Fruit fly (Drosophila melanogaster): ENCODE data around the gene psh.
A peak's percentile ranks its signal among the peaks of the same experiment; 100 is the strongest.

Gene psh

dm6 chrX:18509430-18509829 is 22.7 kb upstream of the psh start:
- no peak for TF ChIP-seq CG17801 (GFP tag; optimal IDR thresholded peaks at IDR 0.05; ENCODE audit: partially characterized antibody)

dm6 chrX:18508565-18508964 is 21.8 kb upstream of the psh start:
- TF ChIP-seq CG17801 (GFP tag; optimal IDR thresholded peaks at IDR 0.05; ENCODE audit: partially characterized antibody), result no peak

dm6 chrX:18506639-18507528 is 20.2 kb upstream of the psh start:
- TF ChIP-seq CG17801 (GFP tag; optimal IDR thresholded peaks at IDR 0.05; ENCODE audit: partially characterized antibody), result peak; percentile 19

- peak; percentile 19 for TF ChIP-seq CG17801 (GFP tag; optimal IDR thresholded peaks at IDR 0.05; ENCODE audit: partially characterized antibody)
Observed at dm6 chrX:18504948-18505597, 18.4 kb upstream of the psh start, which contains the start of gene Wnt5. TSS of gene Wnt5 (minus strand) at chrX:18505405.

- peak; percentile 9 for TF ChIP-seq CG17801 (GFP tag; optimal IDR thresholded peaks at IDR 0.05; ENCODE audit: partially characterized antibody)
Observed at dm6 chrX:18499679-18500187, 13.0 kb upstream of the psh start, which contains the start of the genes Pgant7 and Xrcc2. TSS of gene Pgant7 (minus strand) at chrX:18499986. TSS of gene Xrcc2 (plus strand) at chrX:18500127.

- no peak for TF ChIP-seq CG17801 (GFP tag; optimal IDR thresholded peaks at IDR 0.05; ENCODE audit: partially characterized antibody)
Observed at dm6 chrX:18494165-18494740, 7.5 kb upstream of the psh start, which contains the start of gene CG15043. TSS of gene CG15043 (minus strand) at chrX:18494168.

dm6 chrX:18491941-18492340 is 5.2 kb upstream of the psh start, which contains the start of gene CG15044:
TSS of gene CG15044 (minus strand) at chrX:18492006.
- TF ChIP-seq CG17801 (GFP tag; optimal IDR thresholded peaks at IDR 0.05; ENCODE audit: partially characterized antibody), result no peak

dm6 chrX:18489509-18489908 is 2.8 kb upstream of the psh start, which contains the start of gene CG15046:
TSS of gene CG15046 (minus strand) at chrX:18489620.
- TF ChIP-seq CG17801 (GFP tag; optimal IDR thresholded peaks at IDR 0.05; ENCODE audit: partially characterized antibody), result no peak

dm6 chrX:18483261-18484218 is 3.2 kb downstream of the psh start, which contains the start of gene Hayan:
TSS of gene Hayan (minus strand) at chrX:18483772.
- no peak for TF ChIP-seq CG17801 (GFP tag; optimal IDR thresholded peaks at IDR 0.05; ENCODE audit: partially characterized antibody)

dm6 chrX:18482537-18482936 is 4.2 kb downstream of the psh start:
- TF ChIP-seq CG17801 (GFP tag; optimal IDR thresholded peaks at IDR 0.05; ENCODE audit: partially characterized antibody), result no peak

- TF ChIP-seq CG17801 (GFP tag; optimal IDR thresholded peaks at IDR 0.05; ENCODE audit: partially characterized antibody), result peak; percentile 74
Observed at dm6 chrX:18479307-18480134, 7.2 kb downstream of the psh start, which contains the start of gene CG32547. TSS of gene CG32547 (minus strand) at chrX:18479487.

- TF ChIP-seq CG17801 (GFP tag; optimal IDR thresholded peaks at IDR 0.05; ENCODE audit: partially characterized antibody), result no peak
Observed at dm6 chrX:18467881-18468280, 18.8 kb downstream of the psh start.

- no peak for TF ChIP-seq CG17801 (GFP tag; optimal IDR thresholded peaks at IDR 0.05; ENCODE audit: partially characterized antibody)
Observed at dm6 chrX:18460318-18460717, 26.4 kb downstream of the psh start, which contains the start of gene CG43843. TSS of gene CG43843 (minus strand) at chrX:18460418.
